Fruit fly (Drosophila melanogaster): ENCODE data around the gene Lmpt.

DNA sequence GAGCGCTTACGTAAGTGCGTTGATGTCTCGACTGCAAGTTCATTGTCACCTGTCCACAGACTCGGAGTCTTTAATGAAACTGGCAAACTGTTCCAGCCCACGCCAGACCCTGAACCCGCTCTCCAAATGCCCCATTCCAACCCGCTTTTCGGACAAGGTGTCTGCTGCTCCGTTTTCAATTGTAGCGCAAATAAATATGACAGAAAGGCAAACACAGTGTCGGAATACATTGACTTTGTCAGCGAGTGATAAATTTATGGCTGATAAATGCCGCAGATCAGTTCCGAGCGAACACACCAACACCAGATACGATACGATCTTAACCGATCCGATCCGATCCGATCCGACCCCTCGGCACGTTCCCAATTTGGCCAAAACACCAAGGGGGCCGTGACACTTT lies 49.0 kb downstream of the Lmpt start:
- TF ChIP-seq Mnt (GFP tag; optimal IDR thresholded peaks at IDR 0.05), result no peak
- no peak for TF ChIP-seq pad (GFP tag; optimal IDR thresholded peaks at IDR 0.05)
- TF ChIP-seq toe (GFP tag; optimal IDR thresholded peaks at IDR 0.05), result no peak
- TF ChIP-seq CG7045 (GFP tag; optimal IDR thresholded peaks at IDR 0.05), result no peak
- no peak for TF ChIP-seq tj (GFP tag; optimal IDR thresholded peaks at IDR 0.05)
- TF ChIP-seq CG33017 (tag; optimal IDR thresholded peaks at IDR 0.05), result no peak
- no peak for TF ChIP-seq CG1620 (GFP tag; optimal IDR thresholded peaks at IDR 0.05)
- no peak for TF ChIP-seq CG5204 (GFP tag; optimal IDR thresholded peaks at IDR 0.05)
- TF ChIP-seq CG7101 (tag; optimal IDR thresholded peaks at IDR 0.05), result no peak
- TF ChIP-seq Clk (GFP tag; optimal IDR thresholded peaks at IDR 0.05), result no peak
- TF ChIP-seq CG14711 (tag; optimal IDR thresholded peaks at IDR 0.05), result no peak
- TF ChIP-seq CG11617 (GFP tag; optimal IDR thresholded peaks at IDR 0.05), result no peak
